Worm (Caenorhabditis elegans): Measurements from ENCODE around the gene Y37A1A.3.

The Y37A1A.3 gene

DNA sequence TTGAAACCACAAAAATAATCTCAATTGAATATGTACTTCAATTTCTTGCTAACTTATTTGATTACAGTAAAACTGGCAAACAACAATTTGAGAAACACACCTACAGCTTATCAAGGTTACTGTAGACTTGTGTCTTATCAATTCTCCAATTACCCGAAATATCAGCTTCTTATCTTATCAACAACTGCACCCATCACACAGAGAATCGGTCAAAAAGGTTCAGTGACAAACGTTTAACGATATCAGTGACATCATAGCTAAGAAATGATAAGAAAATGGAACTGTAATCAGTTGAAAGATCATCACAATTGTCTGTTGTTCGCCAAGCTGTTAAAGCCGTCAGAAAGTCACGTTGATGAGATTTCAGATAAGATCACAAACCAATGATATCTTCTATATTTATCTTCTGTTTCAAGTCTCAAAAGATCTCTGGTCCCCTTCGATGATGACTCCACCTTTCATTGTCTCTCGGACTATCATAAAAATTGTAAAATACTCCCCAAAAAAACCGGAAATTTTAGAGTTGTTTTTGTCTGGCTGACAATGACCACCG, 16.6 kb upstream of the Y37A1A.3 start:
- TF ChIP-seq ceh-16 (tag; optimal IDR thresholded peaks at IDR 0.05) = no peak
- peak; percentile 26 to 93 for TF ChIP-seq lsy-2 (tag; optimal IDR thresholded peaks at IDR 0.05)
- TF ChIP-seq sma-9 (GFP tag; optimal IDR thresholded peaks at IDR 0.05) = peak; percentile 99
- no peak for TF ChIP-seq sma-9 (tag; optimal IDR thresholded peaks at IDR 0.05)
- no peak for TF ChIP-seq mab-5 (tag; optimal IDR thresholded peaks at IDR 0.05)
- no peak for TF ChIP-seq nhr-237 (tag; optimal IDR thresholded peaks at IDR 0.05)
- no peak for TF ChIP-seq peb-1 (tag; optimal IDR thresholded peaks at IDR 0.05)
- peak; percentile 97 for TF ChIP-seq egl-27 (tag; optimal IDR thresholded peaks at IDR 0.05)
- no peak for TF ChIP-seq nhr-11 (tag; optimal IDR thresholded peaks at IDR 0.05)
- TF ChIP-seq C34F6.9 (tag; optimal IDR thresholded peaks at IDR 0.05) = no peak
- TF ChIP-seq elt-3 (tag; optimal IDR thresholded peaks at IDR 0.05) = peak; percentile 73
- no peak for TF ChIP-seq ztf-1 (GFP tag; conservative IDR thresholded peaks at IDR 0.05)
- peak; percentile 100 for TF ChIP-seq fos-1 (tag; optimal IDR thresholded peaks at IDR 0.05)
- TF ChIP-seq unc-39 (tag; optimal IDR thresholded peaks at IDR 0.05) = no peak
- TF ChIP-seq nhr-129 (tag; optimal IDR thresholded peaks at IDR 0.05) = peak; percentile 82
- TF ChIP-seq snpc-4 (tag; optimal IDR thresholded peaks at IDR 0.05) = no peak
- no peak for TF ChIP-seq R02D3.7 (tag; optimal IDR thresholded peaks at IDR 0.05)
- peak; percentile 59 for TF ChIP-seq Y55F3AM.14 (GFP tag; optimal IDR thresholded peaks at IDR 0.05)
- TF ChIP-seq nhr-12 (tag; optimal IDR thresholded peaks at IDR 0.05) = no peak
- TF ChIP-seq nhr-25 (tag; optimal IDR thresholded peaks at IDR 0.05) = peak; percentile 86
- no peak for TF ChIP-seq lin-39 (tag; optimal IDR thresholded peaks at IDR 0.05)
- TF ChIP-seq aly-2 (tag; optimal IDR thresholded peaks at IDR 0.05) = no peak
- no peak for TF ChIP-seq sem-4 (tag; optimal IDR thresholded peaks at IDR 0.05)
- peak; percentile 88 for TF ChIP-seq nhr-21 (tag; optimal IDR thresholded peaks at IDR 0.05)
- TF ChIP-seq mdl-1 (tag; optimal IDR thresholded peaks at IDR 0.05) = peak in 1 of 2 experiments; percentile 65
- peak; percentile 79 for TF ChIP-seq gmeb-1 (tag; optimal IDR thresholded peaks at IDR 0.05)
- no peak for TF ChIP-seq elt-1 (tag; optimal IDR thresholded peaks at IDR 0.05)
- no peak for TF ChIP-seq ztf-11 (tag; optimal IDR thresholded peaks at IDR 0.05)
- TF ChIP-seq alr-1 (tag; optimal IDR thresholded peaks at IDR 0.05) = no peak
- no peak for TF ChIP-seq mbf-1 (tag; optimal IDR thresholded peaks at IDR 0.05)
- no peak for TF ChIP-seq lin-11 (tag; optimal IDR thresholded peaks at IDR 0.05)
- TF ChIP-seq lin-13 (GFP tag; optimal IDR thresholded peaks at IDR 0.05) = no peak
- no peak for TF ChIP-seq zag-1 (tag; optimal IDR thresholded peaks at IDR 0.05)
- no peak for TF ChIP-seq dmd-4 (tag; optimal IDR thresholded peaks at IDR 0.05)
- TF ChIP-seq skn-1 (tag; optimal IDR thresholded peaks at IDR 0.05) = peak; percentile 81
- TF ChIP-seq nhr-23 (tag; optimal IDR thresholded peaks at IDR 0.05) = no peak
- TF ChIP-seq unc-55 (GFP tag; optimal IDR thresholded peaks at IDR 0.05) = no peak
- TF ChIP-seq nhr-6 (tag; optimal IDR thresholded peaks at IDR 0.05) = peak; percentile 67
- TF ChIP-seq nhr-10 (tag; optimal IDR thresholded peaks at IDR 0.05) = no peak
- TF ChIP-seq ceh-82 (tag; optimal IDR thresholded peaks at IDR 0.05) = no peak
- TF ChIP-seq sma-3 (GFP tag; optimal IDR thresholded peaks at IDR 0.05) = peak; percentile 93
- no peak for TF ChIP-seq nhr-77 (tag; optimal IDR thresholded peaks at IDR 0.05)
- no peak for TF ChIP-seq unc-62 (GFP tag; optimal IDR thresholded peaks at IDR 0.05)
- peak; percentile 85 for TF ChIP-seq F13H6.1 (tag; optimal IDR thresholded peaks at IDR 0.05)
- TF ChIP-seq blmp-1 (tag; optimal IDR thresholded peaks at IDR 0.05; ENCODE audit: insufficient read depth) = peak; percentile 75
- no peak for TF ChIP-seq ama-1 (optimal IDR thresholded peaks at IDR 0.05)
- TF ChIP-seq crh-2 (tag; optimal IDR thresholded peaks at IDR 0.05) = peak; percentile 95
- no peak for TF ChIP-seq ZK546.5 (tag; optimal IDR thresholded peaks at IDR 0.05)
- no peak for TF ChIP-seq ztf-4 (tag; optimal IDR thresholded peaks at IDR 0.05)

Measured in whole organism, L2 larva.